Worm (Caenorhabditis elegans) whole organism, midembryonic: ENCODE data around the gene F59G1.4.

Experiments used
- T22C8.4 ChIP-seq: fragments of 200-800 bp; sonication (Bioruptor generic); IDR thresholded peaks from 2 replicates; pipeline ENCODE4 v1.3.6; 2022; ENCODE audit warnings: missing genetic modification characterization, missing compliant biosample characterization
- cog-1 ChIP-seq: sonication (generic microtip); optimal IDR thresholded peaks from 2 replicates; lab custom pipeline; 2016; ENCODE audit warnings: missing genetic modification characterization, missing compliant biosample characterization
- flt-1 ChIP-seq: fragments of 200-800 bp; sonication (Bioruptor generic); IDR thresholded peaks from 2 replicates; pipeline ENCODE4 v1.3.6; 2022; ENCODE audit warnings: missing genetic modification characterization, missing compliant biosample characterization
- klf-2 ChIP-seq: fragments of 200-800 bp; sonication (Bioruptor generic); conservative IDR thresholded peaks from 2 replicates; pipeline ENCODE4 v1.3.6; 2022; ENCODE audit warnings: missing genetic modification reagents, missing genetic modification characterization, missing compliant biosample characterization
- med-1 ChIP-seq: sonication (generic microtip); optimal IDR thresholded peaks from 2 replicates; lab custom pipeline; 2017; ENCODE audit warnings: missing genetic modification characterization, mild to moderate bottlenecking, missing compliant biosample characterization, antibody characterized with exemption, missing genetic modification reagents; ENCODE audit not compliant: insufficient read depth
- ref-1 ChIP-seq: fragments of 200-800 bp; sonication (Bioruptor generic); conservative IDR thresholded peaks from 2 replicates; pipeline ENCODE4 v1.3.6; 2022; ENCODE audit warnings: missing genetic modification reagents, missing genetic modification characterization, missing compliant biosample characterization
- tab-1 ChIP-seq: fragments of 200-800 bp; sonication (Bioruptor generic); IDR thresholded peaks from 2 replicates; pipeline ENCODE4 v1.3.6; 2022; ENCODE audit warnings: missing genetic modification characterization, missing compliant biosample characterization
- ztf-23 ChIP-seq: fragments of 200-800 bp; sonication (Bioruptor generic); IDR thresholded peaks from 2 replicates; pipeline ENCODE4 v1.3.6; 2022; ENCODE audit warnings: missing genetic modification reagents, missing genetic modification characterization, missing compliant biosample characterization
- ztf-29 ChIP-seq: fragments of 200-800 bp; sonication (Bioruptor generic); IDR thresholded peaks from 2 replicates; pipeline ENCODE4 v1.3.6; 2022; ENCODE audit warnings: missing genetic modification reagents, missing genetic modification characterization, missing compliant biosample characterization

F59G1.4 gene

DNA sequence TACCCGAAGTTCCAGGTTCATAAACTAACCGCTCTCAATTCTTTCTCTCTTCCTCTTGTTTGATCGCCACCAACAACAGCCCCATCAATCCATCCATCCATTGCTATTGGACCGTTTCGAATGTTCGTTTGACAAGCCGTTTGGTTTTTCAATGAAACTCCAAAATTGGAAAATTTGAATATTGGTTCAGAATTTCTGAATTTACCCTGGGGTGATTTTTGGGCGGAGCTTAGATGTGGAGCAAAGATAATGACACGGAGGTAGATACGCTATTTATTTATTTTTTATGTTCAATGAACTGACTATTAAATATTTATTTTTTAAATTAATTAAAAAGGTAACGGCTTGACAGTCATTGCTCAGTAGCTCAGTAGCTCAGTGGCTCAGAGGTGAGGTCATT is 48.3 kb downstream of the F59G1.4 start, which contains the start of gene B0034.2:
TSS of gene B0034.2 (minus strand) at position 101 of the 400 bp plus-strand sequence.
- TF ChIP-seq med-1 (GFP tag; lab: Kevin White, UChicago) (no peak), T22C8.4 (no peak), klf-2 (GFP tag; lab: Robert Waterston, UW) (no peak), flt-1 (GFP tag; lab: Robert Waterston, UW) (no peak), ztf-23 (GFP tag; lab: Robert Waterston, UW) (no peak)

DNA sequence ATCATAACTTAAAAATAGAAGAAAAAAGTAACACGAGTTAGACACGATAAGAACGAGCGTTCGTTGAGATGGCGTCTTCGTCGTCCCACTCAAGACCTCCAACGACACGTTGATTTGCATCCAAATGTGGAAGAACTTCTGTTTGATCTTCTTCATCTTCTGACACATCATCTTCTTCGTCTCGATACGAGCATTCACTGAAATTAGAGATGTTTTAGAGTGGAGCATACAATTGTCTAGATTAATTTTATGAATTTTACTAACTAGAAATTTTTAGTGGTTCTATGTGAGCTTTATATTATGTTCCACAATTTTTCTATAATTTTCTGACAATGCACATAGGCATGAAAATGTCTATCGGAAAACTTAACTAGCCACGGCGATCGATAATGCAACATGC is 49.8 kb downstream of the F59G1.4 start:
- no peak for TF ChIP-seq flt-1 (GFP tag; lab: Robert Waterston, UW)
- TF ChIP-seq ztf-29 (GFP tag; lab: Robert Waterston, UW): no peak
- no peak for TF ChIP-seq ztf-23 (GFP tag; lab: Robert Waterston, UW)
- no peak for TF ChIP-seq klf-2 (GFP tag; lab: Robert Waterston, UW)
- TF ChIP-seq tab-1 (GFP tag; lab: Robert Waterston, UW): no peak
- TF ChIP-seq T22C8.4: no peak
- no peak for TF ChIP-seq med-1 (GFP tag; lab: Kevin White, UChicago)
- TF ChIP-seq ref-1 (GFP tag; lab: Robert Waterston, UW): no peak
- no peak for TF ChIP-seq cog-1 (tag; lab: Kevin White, UChicago)

DNA sequence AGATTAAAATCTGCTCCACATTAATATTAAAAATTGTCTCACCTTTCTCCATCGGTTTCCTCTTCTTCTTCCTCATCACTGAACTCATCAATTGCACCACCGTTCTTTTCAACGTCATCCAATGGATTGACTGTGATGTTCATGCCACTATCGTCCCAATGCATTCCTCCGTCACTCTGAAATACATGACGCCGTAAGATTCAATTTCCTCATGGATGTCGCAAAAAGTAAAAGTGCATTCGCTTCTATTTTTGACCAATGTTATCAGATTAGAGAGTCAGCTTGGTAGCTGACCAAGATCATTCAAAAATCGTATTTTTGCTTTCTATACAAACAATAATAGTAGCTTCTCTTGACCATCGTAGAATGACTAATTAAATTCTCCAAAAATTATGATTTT is 50.5 kb downstream of the F59G1.4 start:
- TF ChIP-seq med-1 (GFP tag; lab: Kevin White, UChicago): no peak
- no peak for TF ChIP-seq cog-1 (tag; lab: Kevin White, UChicago)
- no peak for TF ChIP-seq flt-1 (GFP tag; lab: Robert Waterston, UW)
- TF ChIP-seq ztf-29 (GFP tag; lab: Robert Waterston, UW): no peak
- no peak for TF ChIP-seq ref-1 (GFP tag; lab: Robert Waterston, UW)
- TF ChIP-seq T22C8.4: no peak
- TF ChIP-seq tab-1 (GFP tag; lab: Robert Waterston, UW): no peak
- no peak for TF ChIP-seq ztf-23 (GFP tag; lab: Robert Waterston, UW)
- no peak for TF ChIP-seq klf-2 (GFP tag; lab: Robert Waterston, UW)

DNA sequence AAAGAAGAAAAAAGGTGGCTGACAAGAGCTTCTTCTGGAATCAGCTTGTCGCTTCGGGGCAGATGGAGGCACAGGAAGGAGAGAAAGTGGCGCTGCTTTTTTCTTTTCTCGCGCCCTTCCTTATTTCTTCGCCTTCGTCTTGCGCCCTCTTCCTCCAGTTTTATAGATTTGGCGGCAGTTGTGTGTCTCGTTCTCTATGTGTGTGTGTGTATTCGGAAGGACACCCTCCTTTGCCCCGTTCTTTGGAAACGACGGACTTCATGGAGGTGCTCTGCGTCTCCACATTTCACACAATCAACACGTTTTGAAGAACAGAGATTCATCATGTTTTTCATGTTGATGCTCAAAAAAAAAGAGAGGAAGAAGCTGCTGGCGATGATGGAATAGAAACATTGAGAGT is 52.7 kb downstream of the F59G1.4 start:
- TF ChIP-seq ztf-29 (GFP tag; lab: Robert Waterston, UW): no peak
- TF ChIP-seq tab-1 (GFP tag; lab: Robert Waterston, UW): 0 out of 2 replicates have a peak, but pooled peaks have one; percentile 19
- TF ChIP-seq ref-1 (GFP tag; lab: Robert Waterston, UW): no peak
- TF ChIP-seq ztf-23 (GFP tag; lab: Robert Waterston, UW): no peak
- TF ChIP-seq flt-1 (GFP tag; lab: Robert Waterston, UW): no peak
- no peak for TF ChIP-seq T22C8.4

DNA sequence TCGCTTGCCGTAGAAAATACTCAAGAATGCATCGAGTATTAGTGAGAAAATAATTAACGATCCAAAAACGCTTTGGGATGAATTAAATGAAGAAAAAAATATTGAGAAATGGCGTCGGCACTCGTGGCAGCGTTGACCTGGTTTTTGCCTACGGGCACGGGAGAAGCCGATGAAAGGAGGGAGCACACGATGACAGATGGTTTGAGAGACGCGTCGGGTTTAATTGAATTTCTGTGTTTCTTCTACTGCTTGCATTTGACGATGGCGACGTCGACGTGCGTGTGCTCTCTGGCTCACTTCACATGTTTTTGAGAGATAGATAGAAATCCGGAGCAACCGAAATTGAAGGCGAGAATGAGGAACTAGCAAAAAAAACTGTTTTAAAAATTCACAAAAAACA is 54.7 kb downstream of the F59G1.4 start:
- no peak for TF ChIP-seq ref-1 (GFP tag; lab: Robert Waterston, UW)
- no peak for TF ChIP-seq med-1 (GFP tag; lab: Kevin White, UChicago)
- no peak for TF ChIP-seq tab-1 (GFP tag; lab: Robert Waterston, UW)
- TF ChIP-seq ztf-29 (GFP tag; lab: Robert Waterston, UW): no peak

DNA sequence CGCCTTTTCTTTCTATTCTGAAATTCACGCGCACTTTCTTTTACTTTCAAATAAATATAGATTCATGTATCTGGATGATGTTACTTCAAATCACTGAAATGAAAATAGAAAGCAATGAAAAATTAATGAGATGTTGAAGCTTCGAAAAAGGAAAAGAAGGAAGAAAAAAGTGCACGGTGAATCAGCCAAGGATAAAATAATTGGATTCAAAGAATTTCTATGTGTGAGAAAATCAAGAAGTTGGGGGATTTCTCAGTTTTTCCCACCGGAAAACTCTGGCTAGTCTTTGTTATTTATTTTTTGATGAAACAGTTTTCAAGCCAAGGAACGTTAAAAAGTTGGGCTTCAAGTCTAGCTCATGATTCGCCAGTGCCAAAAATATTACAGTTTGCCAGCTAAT is 55.8 kb downstream of the F59G1.4 start:
- no peak for TF ChIP-seq cog-1 (tag; lab: Kevin White, UChicago)
- TF ChIP-seq med-1 (GFP tag; lab: Kevin White, UChicago): no peak
- no peak for TF ChIP-seq tab-1 (GFP tag; lab: Robert Waterston, UW)

DNA sequence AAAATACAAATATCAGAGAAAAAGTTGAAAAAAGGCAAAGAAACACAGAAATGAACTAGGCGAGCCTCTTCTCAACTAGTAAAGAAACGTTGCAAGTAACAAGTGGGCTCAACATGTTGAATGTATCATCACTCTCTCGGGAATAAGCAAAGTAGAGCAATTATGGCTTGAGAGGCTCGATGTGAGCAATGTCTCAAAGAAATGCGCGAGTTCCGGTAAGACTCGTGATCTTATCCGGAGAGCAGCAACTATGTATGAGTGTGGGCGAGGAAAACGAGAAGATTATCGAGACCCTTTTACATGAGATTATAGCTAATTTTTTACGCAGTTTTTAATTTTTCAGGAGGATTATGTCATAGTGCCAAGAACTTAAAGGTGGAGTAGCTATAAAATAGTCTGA is 56.2 kb downstream of the F59G1.4 start:
- TF ChIP-seq T22C8.4: no peak
- no peak for TF ChIP-seq tab-1 (GFP tag; lab: Robert Waterston, UW)
- no peak for TF ChIP-seq ztf-23 (GFP tag; lab: Robert Waterston, UW)
- no peak for TF ChIP-seq flt-1 (GFP tag; lab: Robert Waterston, UW)
- TF ChIP-seq klf-2 (GFP tag; lab: Robert Waterston, UW): no peak
- TF ChIP-seq med-1 (GFP tag; lab: Kevin White, UChicago): no peak
- no peak for TF ChIP-seq ref-1 (GFP tag; lab: Robert Waterston, UW)
- TF ChIP-seq ztf-29 (GFP tag; lab: Robert Waterston, UW): no peak
- no peak for TF ChIP-seq cog-1 (tag; lab: Kevin White, UChicago)
